Fruit fly (Drosophila melanogaster) whole organism, embryonic: ENCODE results near the gene DIP2.

Source experiments
- BEAF-32 ChIP-seq: fragments of 200-800 bp; sonication (Bioruptor generic); optimal IDR thresholded peaks from 3 replicates; lab custom pipeline; 2017; ENCODE audit warnings: missing biosample characterization, missing genetic modification characterization, mild to moderate bottlenecking, moderate library complexity, missing genetic modification reagents
- Bgb ChIP-seq: fragments of 200-800 bp; sonication (Bioruptor generic); IDR thresholded peaks from 2 replicates; pipeline ENCODE4 v1.3.6; 2022; ENCODE audit warnings: missing biosample characterization, missing genetic modification characterization; ENCODE audit not compliant: partially characterized antibody
- CG10321 ChIP-seq: fragments of 200-800 bp; sonication (Bioruptor generic); IDR thresholded peaks from 2 replicates; pipeline ENCODE4 v1.3.6; 2022; ENCODE audit warnings: missing biosample characterization, missing genetic modification characterization
- CG11504 ChIP-seq: fragments of 200-800 bp; sonication (Bioruptor generic); optimal IDR thresholded peaks from 3 replicates; lab custom pipeline; 2019; ENCODE audit warnings: missing biosample characterization, mild to moderate bottlenecking, missing genetic modification characterization, moderate library complexity
- CG12299 ChIP-seq: fragments of 200-800 bp; sonication (Bioruptor generic); optimal IDR thresholded peaks from 2 replicates; lab custom pipeline; 2018; ENCODE audit warnings: missing biosample characterization, mild to moderate bottlenecking, missing genetic modification characterization
- CG12769 ChIP-seq: fragments of 200-800 bp; sonication (Bioruptor generic); optimal IDR thresholded peaks from 2 replicates; lab custom pipeline; 2019; ENCODE audit warnings: missing biosample characterization, mild to moderate bottlenecking, missing genetic modification characterization, moderate library complexity
- CG13775 ChIP-seq: fragments of 200-800 bp; sonication (Bioruptor generic); optimal IDR thresholded peaks from 3 replicates; lab custom pipeline; 2017; ENCODE audit warnings: missing biosample characterization, mild to moderate bottlenecking, missing genetic modification characterization
- CG1529 ChIP-seq: fragments of 200-800 bp; sonication (Bioruptor generic); optimal IDR thresholded peaks from 3 replicates; lab custom pipeline; 2018; ENCODE audit warnings: missing biosample characterization, missing genetic modification characterization
- CG16813 ChIP-seq: fragments of 200-800 bp; sonication (Bioruptor generic); IDR thresholded peaks from 3 replicates; pipeline ENCODE4 v1.3.6; 2022; ENCODE audit warnings: missing biosample characterization, missing genetic modification characterization; ENCODE audit not compliant: partially characterized antibody
- CG17359 ChIP-seq: fragments of 200-800 bp; sonication (Bioruptor generic); optimal IDR thresholded peaks from 3 replicates; lab custom pipeline; 2018; ENCODE audit warnings: missing biosample characterization, mild to moderate bottlenecking, missing genetic modification characterization, moderate library complexity
- CG17829 ChIP-seq: fragments of 200-800 bp; optimal IDR thresholded peaks from 2 replicates; lab custom pipeline; 2019; ENCODE audit warnings: missing biosample characterization, mild to moderate bottlenecking, missing genetic modification characterization, moderate library complexity
- CG17912 ChIP-seq: fragments of 200-800 bp; sonication (Bioruptor generic); optimal IDR thresholded peaks from 2 replicates; lab custom pipeline; 2018; ENCODE audit warnings: missing biosample characterization, mild to moderate bottlenecking, missing genetic modification characterization
- CG2116 ChIP-seq: fragments of 200-800 bp; sonication (Bioruptor generic); optimal IDR thresholded peaks from 3 replicates; lab custom pipeline; 2018; ENCODE audit warnings: missing biosample characterization, mild to moderate bottlenecking, missing genetic modification characterization
- CG31441 ChIP-seq: fragments of 200-800 bp; sonication (Bioruptor generic); IDR thresholded peaks from 2 replicates; pipeline ENCODE4 v1.3.6; 2022; ENCODE audit warnings: missing biosample characterization, missing genetic modification characterization
- CG3163 ChIP-seq: fragments of 200-800 bp; sonication (Bioruptor generic); optimal IDR thresholded peaks from 3 replicates; lab custom pipeline; 2016; ENCODE audit warnings: missing biosample characterization, missing genetic modification characterization
- CG32767 ChIP-seq: fragments of 200-800 bp; sonication (Bioruptor generic); IDR thresholded peaks from 2 replicates; pipeline ENCODE4 v1.3.6; 2022; ENCODE audit warnings: missing biosample characterization, missing genetic modification characterization
- CG4328 ChIP-seq: fragments of 200-800 bp; sonication (Bioruptor generic); optimal IDR thresholded peaks from 3 replicates; lab custom pipeline; 2017; ENCODE audit warnings: missing biosample characterization, missing genetic modification reagents, missing genetic modification characterization
- CG4707 ChIP-seq: fragments of 200-800 bp; sonication (Bioruptor generic); optimal IDR thresholded peaks from 2 replicates; lab custom pipeline; 2018; ENCODE audit warnings: missing biosample characterization, mild to moderate bottlenecking, missing genetic modification characterization, moderate library complexity
- CG7963 ChIP-seq: fragments of 200-800 bp; sonication (Bioruptor generic); IDR thresholded peaks from 3 replicates; pipeline ENCODE4 v1.3.6; 2022; ENCODE audit warnings: missing biosample characterization, missing genetic modification characterization; ENCODE audit not compliant: partially characterized antibody
- CG8944 ChIP-seq: fragments of 200-800 bp; sonication (Bioruptor generic); optimal IDR thresholded peaks from 3 replicates; lab custom pipeline; 2016; ENCODE audit warnings: missing biosample characterization, missing genetic modification characterization
- CHES-1-like ChIP-seq: fragments of 200-800 bp; sonication (Bioruptor generic); optimal IDR thresholded peaks from 2 replicates; lab custom pipeline; 2016; ENCODE audit warnings: missing biosample characterization, missing genetic modification characterization
- CTCF ChIP-seq: fragments of 200-800 bp; sonication (Bioruptor generic); optimal IDR thresholded peaks from 2 replicates; lab custom pipeline; 2017; ENCODE audit warnings: missing biosample characterization, mild to moderate bottlenecking, missing genetic modification characterization, moderate library complexity
- Dbx ChIP-seq: fragments of 200-800 bp; sonication (Bioruptor generic); IDR thresholded peaks from 3 replicates; pipeline ENCODE4 v1.3.6; 2022; ENCODE audit warnings: missing biosample characterization, missing genetic modification characterization
- Dip2 ChIP-seq: fragments of 200-800 bp; sonication (Bioruptor generic); IDR thresholded peaks from 2 replicates; pipeline ENCODE4 v1.3.6; 2022; ENCODE audit warnings: missing biosample characterization, missing genetic modification characterization
- E2f1 ChIP-seq: fragments of 200-800 bp; sonication (Bioruptor generic); IDR thresholded peaks from 2 replicates; pipeline ENCODE4 v1.3.6; 2022; ENCODE audit warnings: missing biosample characterization, missing genetic modification characterization
- E2f2 ChIP-seq: fragments of 200-800 bp; sonication (Bioruptor generic); IDR thresholded peaks from 2 replicates; pipeline ENCODE4 v1.3.6; 2022; ENCODE audit warnings: missing biosample characterization, missing genetic modification characterization
- HmgZ ChIP-seq: fragments of 200-800 bp; sonication (Bioruptor generic); optimal IDR thresholded peaks from 2 replicates; lab custom pipeline; 2018; ENCODE audit warnings: missing biosample characterization, mild to moderate bottlenecking, missing genetic modification characterization
- Hr78 ChIP-seq, 2 experiments: fragments of 200-800 bp in 1 of 2; fragments of >200 bp in 1 of 2; sonication (Bioruptor generic) in 1 of 2; optimal IDR thresholded peaks; 2 replicates each; lab custom pipeline; 2017 to 2019; ENCODE audit warnings: missing biosample characterization in 2 of 2, missing genetic modification characterization in 2 of 2, mild to moderate bottlenecking in 1 of 2, moderate library complexity in 1 of 2
- Lhr ChIP-seq: fragments of 200-800 bp; sonication (Bioruptor generic); optimal IDR thresholded peaks from 3 replicates; lab custom pipeline; 2017; ENCODE audit warnings: mild to moderate bottlenecking, missing biosample characterization, missing genetic modification reagents, missing genetic modification characterization
- MBD-R2 ChIP-seq: fragments of 200-800 bp; sonication (Bioruptor generic); IDR thresholded peaks from 2 replicates; pipeline ENCODE4 v1.3.6; 2022; ENCODE audit warnings: missing biosample characterization, missing genetic modification characterization
- MTF-1 ChIP-seq: fragments of 200-800 bp; sonication (Bioruptor generic); optimal IDR thresholded peaks from 2 replicates; lab custom pipeline; 2018; ENCODE audit warnings: missing biosample characterization, mild to moderate bottlenecking, missing genetic modification characterization, borderline replicate concordance
- Myb ChIP-seq: fragments of 200-800 bp; sonication (Bioruptor generic); optimal IDR thresholded peaks from 2 replicates; lab custom pipeline; 2016; ENCODE audit warnings: missing biosample characterization, missing genetic modification characterization
- Opbp ChIP-seq: fragments of 200-800 bp; sonication (Bioruptor generic); IDR thresholded peaks from 3 replicates; pipeline ENCODE4 v1.3.6; 2022; ENCODE audit warnings: missing biosample characterization, missing genetic modification characterization; ENCODE audit not compliant: partially characterized antibody
- Scr ChIP-seq: fragments of 200-800 bp; sonication (Bioruptor generic); IDR thresholded peaks from 2 replicates; pipeline ENCODE4 v1.3.6; 2022; ENCODE audit warnings: missing biosample characterization, missing genetic modification characterization; ENCODE audit not compliant: partially characterized antibody
- YL-1 ChIP-seq: fragments of 200-800 bp; sonication (Bioruptor generic); optimal IDR thresholded peaks from 3 replicates; lab custom pipeline; 2017; ENCODE audit warnings: missing biosample characterization, mild to moderate bottlenecking, missing genetic modification characterization
- aop ChIP-seq: fragments of 200-800 bp; sonication (Bioruptor generic); IDR thresholded peaks from 2 replicates; pipeline ENCODE4 v1.3.6; 2022; ENCODE audit warnings: missing biosample characterization, missing genetic modification characterization
- bbx ChIP-seq: fragments of 200-800 bp; sonication (Bioruptor generic); IDR thresholded peaks from 2 replicates; pipeline ENCODE4 v1.3.6; 2022; ENCODE audit warnings: missing biosample characterization, missing genetic modification characterization; ENCODE audit not compliant: partially characterized antibody
- bsh ChIP-seq, 2 experiments: fragments of 200-800 bp; sonication (Bioruptor generic); optimal IDR thresholded peaks; 2 replicates each; lab custom pipeline; 2017 to 2018; ENCODE audit warnings: mild to moderate bottlenecking in 2 of 2, missing biosample characterization in 2 of 2, missing genetic modification characterization in 2 of 2, moderate library complexity in 1 of 2
- dmrt11E ChIP-seq: fragments of 200-800 bp; sonication (Bioruptor generic); optimal IDR thresholded peaks from 3 replicates; lab custom pipeline; 2018; ENCODE audit warnings: missing biosample characterization, mild to moderate bottlenecking, missing genetic modification characterization, moderate library complexity
- lbe ChIP-seq: fragments of 200-800 bp; sonication (Bioruptor generic); optimal IDR thresholded peaks from 2 replicates; lab custom pipeline; 2016; ENCODE audit warnings: missing biosample characterization, mild to moderate bottlenecking, missing genetic modification characterization
- mirr ChIP-seq: fragments of 200-800 bp; sonication (Bioruptor generic); optimal IDR thresholded peaks from 3 replicates; lab custom pipeline; 2018; ENCODE audit warnings: missing biosample characterization, mild to moderate bottlenecking, missing genetic modification characterization
- nau ChIP-seq: fragments of 200-800 bp; sonication (Bioruptor generic); optimal IDR thresholded peaks from 3 replicates; lab custom pipeline; 2017; ENCODE audit warnings: missing biosample characterization, mild to moderate bottlenecking, missing genetic modification characterization, missing genetic modification reagents
- p53 ChIP-seq: fragments of 200-800 bp; sonication (Bioruptor generic); optimal IDR thresholded peaks from 2 replicates; lab custom pipeline; 2016; ENCODE audit warnings: missing biosample characterization, missing genetic modification characterization
- row ChIP-seq: fragments of 200-800 bp; sonication (Bioruptor generic); IDR thresholded peaks from 3 replicates; pipeline ENCODE4 v1.3.6; 2022; ENCODE audit warnings: missing biosample characterization, missing genetic modification characterization
- scrt ChIP-seq: fragments of 200-800 bp; sonication (Bioruptor generic); optimal IDR thresholded peaks from 2 replicates; lab custom pipeline; 2018; ENCODE audit warnings: missing biosample characterization, mild to moderate bottlenecking, missing genetic modification characterization, moderate library complexity
- shn ChIP-seq: fragments of 200-800 bp; sonication (Bioruptor generic); optimal IDR thresholded peaks from 3 replicates; lab custom pipeline; 2016; ENCODE audit warnings: missing biosample characterization, missing genetic modification characterization
- sim ChIP-seq: fragments of 200-800 bp; sonication (Bioruptor generic); IDR thresholded peaks from 2 replicates; pipeline ENCODE4 v1.3.6; 2022; ENCODE audit warnings: missing biosample characterization, missing genetic modification characterization
- trh ChIP-seq: fragments of 200-800 bp; sonication (Bioruptor generic); optimal IDR thresholded peaks from 2 replicates; lab custom pipeline; 2016; ENCODE audit warnings: missing biosample characterization, missing genetic modification characterization
- unpg ChIP-seq: fragments of 200-800 bp; sonication (Bioruptor generic); optimal IDR thresholded peaks from 3 replicates; lab custom pipeline; 2018; ENCODE audit warnings: missing biosample characterization, mild to moderate bottlenecking, missing genetic modification characterization, moderate library complexity
- vvl ChIP-seq: fragments of 200-800 bp; sonication (Bioruptor generic); IDR thresholded peaks from 2 replicates; pipeline ENCODE4 v1.3.6; 2022; ENCODE audit warnings: missing biosample characterization, missing genetic modification characterization

DIP2 gene

dm6 chr3L:262724-263177, 5.0 kb upstream of the DIP2 start (continued):
- TF ChIP-seq CG4328: no peak
- TF ChIP-seq bbx (GFP tag; lab: Robert Waterston, UW): peak; percentile 92
- no peak for TF ChIP-seq unpg (GFP tag; lab: Kevin White, UChicago)
- TF ChIP-seq CG4707 (GFP tag; lab: Kevin White, UChicago): no peak
- TF ChIP-seq Hr78 (GFP tag; optimal IDR thresholded peaks at IDR 0.05; lab: Kevin White, UChicago): peak in 1 of 2 experiments; percentile 83
- peak; percentile 7 for TF ChIP-seq CG17829 (tag; lab: Kevin White, UChicago)
- TF ChIP-seq Myb (GFP tag; lab: Kevin White, UChicago): peak; percentile 2
- TF ChIP-seq CTCF (GFP tag; lab: Kevin White, UChicago): peak; percentile 11
- TF ChIP-seq lbe (GFP tag; lab: Kevin White, UChicago): no peak
- TF ChIP-seq sim: no peak
- TF ChIP-seq CG16813 (GFP tag; lab: Robert Waterston, UW): peak; percentile 78
- peak; percentile 19 for TF ChIP-seq CG12769 (tag; lab: Kevin White, UChicago)
- TF ChIP-seq nau (GFP tag; lab: Kevin White, UChicago): no peak
- peak; percentile 9 for TF ChIP-seq HmgZ (tag; lab: Kevin White, UChicago)
- no peak for TF ChIP-seq CG13775
- peak; percentile 28; the same call in 1 of the 2 replicates for TF ChIP-seq E2f2 (GFP tag; lab: Robert Waterston, UW)
- peak; percentile 85 for TF ChIP-seq YL-1
- TF ChIP-seq CG2116 (GFP tag; lab: Kevin White, UChicago): peak; percentile 62
- no peak for TF ChIP-seq CG17359 (tag; lab: Kevin White, UChicago)
- TF ChIP-seq vvl (GFP tag; lab: Robert Waterston, UW): 0 out of 2 replicates have a peak, but pooled peaks have one; percentile 17
- TF ChIP-seq Opbp: peak; percentile 84
- TF ChIP-seq CG3163: no peak
- TF ChIP-seq trh (GFP tag; lab: Kevin White, UChicago): no peak
- no peak for TF ChIP-seq shn (GFP tag; lab: Kevin White, UChicago)
- TF ChIP-seq CHES-1-like (GFP tag; lab: Kevin White, UChicago): peak; percentile 8
- TF ChIP-seq Dbx (GFP tag; lab: Robert Waterston, UW): peak; percentile 47; the same call in 1 of the 3 replicates
- TF ChIP-seq CG8944 (GFP tag; lab: Kevin White, UChicago): no peak
- no peak for TF ChIP-seq bsh (GFP tag; optimal IDR thresholded peaks at IDR 0.05; lab: Kevin White, UChicago)
- TF ChIP-seq Bgb (GFP tag; lab: Robert Waterston, UW): peak; percentile 81
- TF ChIP-seq MBD-R2 (GFP tag; lab: Robert Waterston, UW): peak; percentile 51; the same call in 1 of the 2 replicates
- TF ChIP-seq scrt (GFP tag; lab: Kevin White, UChicago): no peak
- TF ChIP-seq BEAF-32 (GFP tag; lab: Kevin White, UChicago): peak; percentile 85
- TF ChIP-seq CG11504 (tag; lab: Kevin White, UChicago): no peak
- TF ChIP-seq CG32767 (GFP tag; lab: Robert Waterston, UW): no peak
- no peak for TF ChIP-seq E2f1 (GFP tag; lab: Robert Waterston, UW)
- peak; percentile 66; the same call in 2 of the 3 replicates for TF ChIP-seq CG7963 (GFP tag; lab: Robert Waterston, UW)
- no peak for TF ChIP-seq p53 (GFP tag; lab: Kevin White, UChicago)
- TF ChIP-seq CG12299 (tag; lab: Kevin White, UChicago): peak; percentile 2
- no peak for TF ChIP-seq CG31441
- peak; percentile 89 for TF ChIP-seq Scr (GFP tag; lab: Robert Waterston, UW)
- TF ChIP-seq CG17912 (GFP tag; lab: Kevin White, UChicago): no peak
- TF ChIP-seq CG1529: no peak
- TF ChIP-seq row (GFP tag; lab: Robert Waterston, UW): no peak; the same call in 2 of the 3 replicates
- TF ChIP-seq MTF-1 (GFP tag; lab: Kevin White, UChicago): no peak
- no peak for TF ChIP-seq Dip2 (GFP tag; lab: Robert Waterston, UW)
- no peak for TF ChIP-seq dmrt11E (tag; lab: Kevin White, UChicago)
- no peak for TF ChIP-seq aop (GFP tag; lab: Robert Waterston, UW)
- peak; percentile 50; the same call in 1 of the 2 replicates for TF ChIP-seq CG10321
- TF ChIP-seq Lhr (GFP tag; lab: Kevin White, UChicago): no peak
- TF ChIP-seq mirr (GFP tag; lab: Kevin White, UChicago): peak; percentile 26
